Worm (Caenorhabditis elegans) whole organism, dauer: ENCODE results near the gene nhr-67.
"Not testable (repeated sequence)": the region's sequence is repeated elsewhere in the genome, so short reads cannot be mapped to it uniquely, and the experiment has no call there.

Experiments
- unc-62 ChIP-seq: sonication (generic microtip); optimal IDR thresholded peaks from 2 replicates; lab custom pipeline; 2017; ENCODE audit warnings: missing biosample characterization, missing genetic modification reagents, missing genetic modification characterization

nhr-67 gene

DNA sequence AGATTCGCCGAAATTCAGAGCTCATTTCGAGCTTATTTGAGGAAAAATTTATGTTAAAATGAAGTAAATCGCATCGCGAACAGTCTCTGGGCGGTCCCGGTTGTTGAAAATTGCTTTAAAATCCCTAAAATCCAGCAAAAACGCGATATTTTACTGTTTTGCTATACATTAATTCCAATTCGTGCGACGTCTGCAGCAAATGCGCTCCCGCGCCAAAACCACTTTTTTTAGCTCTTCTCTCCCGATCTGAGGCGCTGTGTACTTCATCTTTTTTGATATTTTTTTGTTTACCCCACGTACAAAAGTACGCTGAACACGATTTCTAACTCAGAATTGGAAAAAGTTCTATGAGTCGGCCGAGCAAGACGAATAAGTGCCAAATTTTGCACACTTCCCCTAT, 29.4 kb downstream of the nhr-67 start, which contains the start of gene R07H5.16:
R07H5.16 (plus strand) TSS at position 348 of the 400 bp plus-strand sequence.
- TF ChIP-seq unc-62 (GFP tag; lab: Kevin White, UChicago) = not testable (repeated sequence)

ce11 chrIV:11202389-11202788, 32.8 kb downstream of the nhr-67 start, which contains the start of gene R07H5.11:
TSS of gene R07H5.11 (plus strand) at chrIV:11202768.
- not testable (repeated sequence) for TF ChIP-seq unc-62 (GFP tag; lab: Kevin White, UChicago)

DNA sequence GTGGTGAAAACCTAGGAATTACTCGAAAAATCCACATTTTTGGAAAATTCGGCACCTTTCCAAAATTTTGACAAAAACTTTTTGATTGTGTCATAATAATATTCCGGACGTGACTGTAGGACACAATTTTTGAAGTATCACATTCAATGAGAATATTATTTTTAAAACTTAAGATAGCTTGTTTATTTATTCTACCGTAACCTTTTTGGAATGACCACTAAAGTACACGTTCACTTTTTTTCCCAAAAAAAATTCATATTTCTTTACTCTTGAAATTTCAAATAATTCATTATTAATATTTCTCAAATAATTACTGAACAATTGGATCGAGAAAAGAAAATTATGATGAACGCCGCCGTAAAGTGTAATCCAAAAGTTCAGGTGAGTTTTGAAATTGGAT, 37.6 kb downstream of the nhr-67 start, which contains the start of gene R07H5.9:
R07H5.9 (plus strand) TSS at position 301 of the 400 bp plus-strand sequence.
- TF ChIP-seq unc-62 (GFP tag; lab: Kevin White, UChicago) = no peak

- no peak for TF ChIP-seq unc-62 (GFP tag; lab: Kevin White, UChicago)
Measured at ce11 chrIV:11210781-11211256, 41.3 kb downstream of the nhr-67 start, which contains the start of gene adk-1. TSS of gene adk-1 (minus strand) at chrIV:11210831.

DNA sequence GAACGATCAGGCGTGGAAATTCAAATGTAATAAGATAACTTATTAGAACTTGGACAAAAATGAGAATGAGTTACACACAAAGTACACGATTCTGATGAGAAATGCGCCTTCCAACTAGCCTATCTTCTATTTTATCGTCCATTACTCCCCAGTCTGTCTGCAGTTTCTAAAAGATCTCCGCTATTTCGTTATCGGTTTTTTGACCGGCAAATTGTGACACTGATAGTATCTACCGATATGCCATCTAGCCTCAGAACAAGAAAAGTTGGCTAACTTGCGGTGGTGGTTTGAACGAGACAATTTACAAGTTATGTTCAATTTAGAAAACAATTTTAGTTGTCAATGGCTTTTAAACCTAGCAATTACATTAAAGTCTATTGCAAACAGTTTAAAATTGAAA, 42.0 kb downstream of the nhr-67 start:
- TF ChIP-seq unc-62 (GFP tag; lab: Kevin White, UChicago) = no peak

ce11 chrIV:11212978-11213377, 43.4 kb downstream of the nhr-67 start:
- TF ChIP-seq unc-62 (GFP tag; lab: Kevin White, UChicago) = no peak

DNA sequence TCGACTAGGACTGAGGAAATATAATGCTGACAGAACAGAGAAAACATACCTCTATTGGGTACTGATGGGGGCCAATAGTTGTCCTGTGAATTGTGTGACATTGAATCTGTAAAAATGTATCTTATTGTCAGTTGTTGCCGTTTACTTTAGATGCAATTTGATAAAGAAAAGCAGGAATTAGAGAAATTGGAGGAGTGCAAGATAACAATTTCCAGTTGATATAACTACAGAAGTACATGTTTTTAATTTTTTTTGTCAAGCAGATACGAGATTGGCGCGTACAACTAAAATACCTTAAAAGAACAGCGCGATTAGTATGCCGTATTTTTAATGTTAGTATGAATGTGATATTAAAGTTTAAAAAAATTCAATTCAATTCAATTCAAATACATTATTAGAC, 48.5 kb downstream of the nhr-67 start, which contains the start of gene zip-6:
zip-6 (minus strand) TSS at position 101 of the 400 bp plus-strand sequence.
- no peak for TF ChIP-seq unc-62 (GFP tag; lab: Kevin White, UChicago)

- TF ChIP-seq unc-62 (GFP tag; lab: Kevin White, UChicago) = no peak
Measured at ce11 chrIV:11223878-11224277, 54.3 kb downstream of the nhr-67 start, which contains the start of gene C29F4.3. TSS of gene C29F4.3 (minus strand) at chrIV:11223978.
